Worm (Caenorhabditis elegans): ENCODE data around the gene obr-2.

The obr-2 gene

ce11 chrV:15055873-15056272 is 41.8 kb upstream of the obr-2 start, which contains the start of gene C25D7.16:
Gene C25D7.16, plus strand, starts transcription at chrV:15056173.
- TF ChIP-seq nhr-12 (tag; optimal IDR thresholded peaks at IDR 0.05) = no peak
- TF ChIP-seq efl-1 (optimal IDR thresholded peaks at IDR 0.05) = no peak
- peak in 1 of 2 experiments; percentile 49 for TF ChIP-seq efl-1 (GFP tag; optimal IDR thresholded peaks at IDR 0.05 in 1 of 2)

ce11 chrV:15054733-15055132 is 40.7 kb upstream of the obr-2 start:
- TF ChIP-seq mdl-1 (tag; optimal IDR thresholded peaks at IDR 0.05) = no peak
- no peak for TF ChIP-seq nhr-28 (tag; optimal IDR thresholded peaks at IDR 0.05)
- no peak for TF ChIP-seq fkh-10 (GFP tag; optimal IDR thresholded peaks at IDR 0.05)
- no peak for TF ChIP-seq unc-98 (GFP tag; IDR thresholded peaks at IDR 0.05)
- TF ChIP-seq lin-13 (GFP tag; optimal IDR thresholded peaks at IDR 0.05) = no peak
- TF ChIP-seq ztf-4 (tag; optimal IDR thresholded peaks at IDR 0.05) = no peak
- TF ChIP-seq C34B4.2 (tag; optimal IDR thresholded peaks at IDR 0.05) = no peak
- TF ChIP-seq pax-3 (tag; optimal IDR thresholded peaks at IDR 0.05) = no peak
- no peak for TF ChIP-seq egl-13 (tag; optimal IDR thresholded peaks at IDR 0.05)
- no peak for TF ChIP-seq elt-2 (tag; optimal IDR thresholded peaks at IDR 0.05)
- TF ChIP-seq nhr-11 (tag; optimal IDR thresholded peaks at IDR 0.05) = no peak
- no peak for TF ChIP-seq lsy-2 (tag; optimal IDR thresholded peaks at IDR 0.05)
- no peak for TF ChIP-seq lin-35 (GFP tag; optimal IDR thresholded peaks at IDR 0.05)
- TF ChIP-seq rnt-1 (tag; optimal IDR thresholded peaks at IDR 0.05) = no peak
- TF ChIP-seq aha-1 (tag; optimal IDR thresholded peaks at IDR 0.05) = no peak
- no peak for TF ChIP-seq ceh-88 (GFP tag; IDR thresholded peaks at IDR 0.05)
- no peak for TF ChIP-seq elt-3 (tag; optimal IDR thresholded peaks at IDR 0.05)

ce11 chrV:15052368-15052767 is 38.3 kb upstream of the obr-2 start, which contains the start of the genes fbxa-82 and C25D7.5:
Gene fbxa-82, minus strand, starts transcription at chrV:15052530.
Gene C25D7.5, plus strand, starts transcription at chrV:15052650.
- no peak for TF ChIP-seq swsn-7 (tag; optimal IDR thresholded peaks at IDR 0.05)
- TF ChIP-seq fos-1 (tag; optimal IDR thresholded peaks at IDR 0.05) = no peak
- no peak for TF ChIP-seq xbp-1 (tag; optimal IDR thresholded peaks at IDR 0.05)
- no peak for TF ChIP-seq jun-1 (tag; optimal IDR thresholded peaks at IDR 0.05)
- TF ChIP-seq nhr-47 (tag; optimal IDR thresholded peaks at IDR 0.05) = no peak
- no peak for TF ChIP-seq hlh-4 (tag; optimal IDR thresholded peaks at IDR 0.05)
- no peak for TF ChIP-seq lin-13 (GFP tag; optimal IDR thresholded peaks at IDR 0.05)
- TF ChIP-seq ceh-90 (tag; optimal IDR thresholded peaks at IDR 0.05) = no peak
- TF ChIP-seq lin-39 (tag; optimal IDR thresholded peaks at IDR 0.05) = no peak
- no peak for TF ChIP-seq nhr-90 (tag; optimal IDR thresholded peaks at IDR 0.05; ENCODE audit: poor library complexity)
- no peak for TF ChIP-seq dpl-1 (GFP tag; optimal IDR thresholded peaks at IDR 0.05)
- no peak for TF ChIP-seq nhr-237 (tag; optimal IDR thresholded peaks at IDR 0.05)
- no peak for TF ChIP-seq ama-1 (optimal IDR thresholded peaks at IDR 0.05)
- TF ChIP-seq Y116A8C.19 (tag; optimal IDR thresholded peaks at IDR 0.05; ENCODE audit: borderline replicate concordance) = no peak

ce11 chrV:15051720-15052119 is 37.7 kb upstream of the obr-2 start:
- TF ChIP-seq ztf-4 (tag; optimal IDR thresholded peaks at IDR 0.05) (no peak), ceh-88 (GFP tag; IDR thresholded peaks at IDR 0.05) (no peak), zag-1 (tag; optimal IDR thresholded peaks at IDR 0.05) (no peak), jun-1 (tag; optimal IDR thresholded peaks at IDR 0.05) (no peak), ceh-90 (tag; optimal IDR thresholded peaks at IDR 0.05) (no peak), irx-1 (tag; optimal IDR thresholded peaks at IDR 0.05) (no peak), nhr-85 (tag) (no peak)

ce11 chrV:15048107-15048506 is 34.0 kb upstream of the obr-2 start, which contains the start of gene sdc-3:
Gene sdc-3, minus strand, starts transcription at chrV:15048207.
- TF ChIP-seq lin-35 (GFP tag; optimal IDR thresholded peaks at IDR 0.05) (no peak), mep-1 (tag; optimal IDR thresholded peaks at IDR 0.05) (no peak), tlp-1 (tag; optimal IDR thresholded peaks at IDR 0.05) (no peak), nhr-85 (tag) (peak; percentile 47), dpl-1 (GFP tag; optimal IDR thresholded peaks at IDR 0.05) (peak in 2 of 3 experiments; percentile 14 to 46), efl-1 (optimal IDR thresholded peaks at IDR 0.05) (peak; percentile 1 to 39), efl-1 (GFP tag; optimal IDR thresholded peaks at IDR 0.05 in 1 of 2) (peak in 1 of 2 experiments; percentile 29), unc-98 (GFP tag; IDR thresholded peaks at IDR 0.05) (no peak)
